Worm (Caenorhabditis elegans) whole organism, young adult: Measurements from ENCODE around the gene T09A5.5.

Experiments
- B0019.2 ChIP-seq: fragments of 200-800 bp; sonication (Bioruptor generic); conservative IDR thresholded peaks from 2 replicates; pipeline ENCODE4 v1.3.6; 2022; ENCODE audit warnings: missing genetic modification reagents, missing genetic modification characterization, missing compliant biosample characterization
- C17E4.6 ChIP-seq: fragments of 200-800 bp; sonication (Bioruptor generic); IDR thresholded peaks from 2 replicates; pipeline ENCODE4 v1.3.6; 2022; ENCODE audit warnings: missing genetic modification reagents, missing genetic modification characterization, missing compliant biosample characterization
- F23B12.7 ChIP-seq: sonication (generic microtip); optimal IDR thresholded peaks from 2 replicates; lab custom pipeline; 2017; ENCODE audit warnings: missing genetic modification characterization, mild to moderate bottlenecking, missing compliant biosample characterization, antibody characterized with exemption, moderate library complexity; ENCODE audit not compliant: insufficient read depth
- F33H1.4 ChIP-seq: fragments of 200-800 bp; sonication (Bioruptor generic); IDR thresholded peaks from 2 replicates; pipeline ENCODE4 v1.3.6; 2022; ENCODE audit warnings: missing genetic modification reagents, missing genetic modification characterization, missing compliant biosample characterization
- F49E8.2 ChIP-seq: sonication (generic microtip); optimal IDR thresholded peaks from 3 replicates; lab custom pipeline; 2017; ENCODE audit warnings: missing genetic modification characterization, mild to moderate bottlenecking, missing compliant biosample characterization, antibody characterized with exemption, moderate library complexity; ENCODE audit not compliant: insufficient read depth
- F52B5.7 ChIP-seq: sonication (generic microtip); optimal IDR thresholded peaks from 2 replicates; lab custom pipeline; 2016; ENCODE audit warnings: mild to moderate bottlenecking, missing genetic modification characterization, missing compliant biosample characterization
- F57C9.4 ChIP-seq: sonication (generic microtip); optimal IDR thresholded peaks from 2 replicates; lab custom pipeline; 2017; ENCODE audit warnings: mild to moderate bottlenecking, missing genetic modification characterization, missing compliant biosample characterization
- T07F8.4 ChIP-seq: sonication (generic microtip); optimal IDR thresholded peaks from 2 replicates; lab custom pipeline; 2016; ENCODE audit warnings: mild to moderate bottlenecking, missing genetic modification characterization, moderate library complexity, missing compliant biosample characterization
- Y56A3A.18 ChIP-seq: fragments of 200-800 bp; sonication (Bioruptor generic); IDR thresholded peaks from 2 replicates; pipeline ENCODE4 v1.3.6; 2022; ENCODE audit warnings: missing genetic modification reagents, missing genetic modification characterization, missing compliant biosample characterization
- aptf-2 ChIP-seq: fragments of 200-800 bp; sonication (Bioruptor generic); conservative IDR thresholded peaks from 2 replicates; pipeline ENCODE4 v1.3.6; 2022; ENCODE audit warnings: missing genetic modification reagents, missing genetic modification characterization, missing compliant biosample characterization
- aptf-3 ChIP-seq: fragments of 200-800 bp; sonication (Bioruptor generic); IDR thresholded peaks from 2 replicates; pipeline ENCODE4 v1.3.6; 2022; ENCODE audit warnings: missing genetic modification characterization, missing compliant biosample characterization
- atf-7 ChIP-seq: sonication (generic microtip); optimal IDR thresholded peaks from 2 replicates; lab custom pipeline; 2017; ENCODE audit warnings: mild to moderate bottlenecking, missing genetic modification characterization, missing compliant biosample characterization
- attf-3 ChIP-seq: fragments of 200-800 bp; sonication (Bioruptor generic); conservative IDR thresholded peaks from 2 replicates; pipeline ENCODE4 v1.3.6; 2022; ENCODE audit warnings: missing genetic modification reagents, missing genetic modification characterization, missing compliant biosample characterization
- attf-5 ChIP-seq: fragments of 200-800 bp; sonication (Bioruptor generic); optimal IDR thresholded peaks from 2 replicates; lab custom pipeline; 2018; ENCODE audit warnings: mild to moderate bottlenecking, missing genetic modification characterization, missing compliant biosample characterization
- bed-2 ChIP-seq: fragments of 200-800 bp; sonication (Bioruptor generic); IDR thresholded peaks from 2 replicates; pipeline ENCODE4 v1.3.6; 2022; ENCODE audit warnings: missing genetic modification reagents, missing genetic modification characterization, missing compliant biosample characterization
- cebp-1 ChIP-seq, 2 experiments: fragments of 200-800 bp in 1 of 2; sonication (Bioruptor generic) in 1 of 2; sonication (generic microtip) in 1 of 2; IDR thresholded peaks in 1 of 2; optimal IDR thresholded peaks in 1 of 2; 2 replicates each; pipeline versions ENCODE4 v1.3.6 to Lab custom; 2017 to 2022; ENCODE audit warnings: missing compliant biosample characterization in 2 of 2, missing genetic modification characterization in 2 of 2, mild to moderate bottlenecking in 1 of 2, missing genetic modification reagents in 1 of 2, moderate library complexity in 1 of 2
- cebp-2 ChIP-seq: fragments of 200-800 bp; sonication (Bioruptor generic); IDR thresholded peaks from 2 replicates; pipeline ENCODE4 v1.3.6; 2022; ENCODE audit warnings: missing genetic modification characterization, missing compliant biosample characterization
- ceh-27 ChIP-seq: fragments of 200-800 bp; sonication (Bioruptor generic); optimal IDR thresholded peaks from 2 replicates; lab custom pipeline; 2018; ENCODE audit warnings: mild to moderate bottlenecking, missing genetic modification characterization, moderate library complexity, missing compliant biosample characterization
- ceh-91 ChIP-seq: fragments of 200-800 bp; sonication (Bioruptor generic); IDR thresholded peaks from 2 replicates; pipeline ENCODE4 v1.3.6; 2022; ENCODE audit warnings: missing genetic modification reagents, missing genetic modification characterization, missing compliant biosample characterization
- dox-1 ChIP-seq: fragments of 200-800 bp; sonication (Bioruptor generic); IDR thresholded peaks from 2 replicates; pipeline ENCODE4 v1.3.6; 2022; ENCODE audit warnings: missing genetic modification reagents, missing genetic modification characterization, missing compliant biosample characterization
- dpl-1 ChIP-seq: fragments of 150-350 bp; optimal IDR thresholded peaks from 2 replicates; lab custom pipeline; 2014; ENCODE audit warnings: missing biosample characterization, missing genetic modification reagents, missing genetic modification characterization
- egl-44 ChIP-seq: fragments of 200-800 bp; sonication (Bioruptor generic); IDR thresholded peaks from 2 replicates; pipeline ENCODE4 v1.3.6; 2022; ENCODE audit warnings: missing genetic modification reagents, missing genetic modification characterization, missing compliant biosample characterization
- ekl-4 ChIP-seq: fragments of 200-800 bp; sonication (Bioruptor generic); IDR thresholded peaks from 2 replicates; pipeline ENCODE4 v1.3.6; 2022; ENCODE audit warnings: missing genetic modification reagents, missing genetic modification characterization, missing compliant biosample characterization
- him-1 ChIP-seq: sonication (generic microtip); optimal IDR thresholded peaks from 2 replicates; lab custom pipeline; 2016; ENCODE audit warnings: missing genotype, missing genetic modification reagents, missing genetic modification characterization, missing compliant biosample characterization
- hmg-1.2 ChIP-seq: fragments of 200-800 bp; sonication (Bioruptor generic); IDR thresholded peaks from 2 replicates; pipeline ENCODE4 v1.3.6; 2022; ENCODE audit warnings: missing genetic modification reagents, missing genetic modification characterization, missing compliant biosample characterization
- hmg-20 ChIP-seq: fragments of 200-800 bp; sonication (Bioruptor generic); IDR thresholded peaks from 2 replicates; pipeline ENCODE4 v1.3.6; 2022; ENCODE audit warnings: missing genetic modification reagents, missing genetic modification characterization, missing compliant biosample characterization
- hrde-1 ChIP-seq: sonication (generic microtip); optimal IDR thresholded peaks from 2 replicates; lab custom pipeline; 2016; ENCODE audit warnings: missing genetic modification characterization, mild to moderate bottlenecking, missing compliant biosample characterization, moderate library complexity, missing genotype, missing genetic modification reagents, borderline replicate concordance
- hsf-1 ChIP-seq: fragments of 200-800 bp; sonication (Bioruptor generic); IDR thresholded peaks from 2 replicates; pipeline ENCODE4 v1.3.6; 2022; ENCODE audit warnings: missing genetic modification reagents, missing genetic modification characterization, missing compliant biosample characterization
- lin-35 ChIP-seq, 3 experiments: fragments of 150-350 bp in 2 of 3; sonication (generic microtip) in 1 of 3; optimal IDR thresholded peaks; 2 replicates each; lab custom pipeline; 2014 to 2018; ENCODE audit warnings: missing biosample characterization in 3 of 3, missing genetic modification characterization in 3 of 3, missing genetic modification reagents in 3 of 3
- lin-54 ChIP-seq: fragments of 200-800 bp; sonication (Bioruptor generic); optimal IDR thresholded peaks from 2 replicates; lab custom pipeline; 2018; ENCODE audit warnings: mild to moderate bottlenecking, missing genetic modification characterization, missing compliant biosample characterization
- lsl-1 ChIP-seq: fragments of 200-800 bp; sonication (Bioruptor generic); optimal IDR thresholded peaks from 2 replicates; lab custom pipeline; 2018; ENCODE audit warnings: mild to moderate bottlenecking, missing genetic modification characterization, moderate library complexity, missing compliant biosample characterization
- madf-10 ChIP-seq: sonication (generic microtip); optimal IDR thresholded peaks from 2 replicates; lab custom pipeline; 2016; ENCODE audit warnings: mild to moderate bottlenecking, missing genetic modification characterization, missing compliant biosample characterization
- madf-3 ChIP-seq: fragments of 200-800 bp; sonication (Bioruptor generic); IDR thresholded peaks from 2 replicates; pipeline ENCODE4 v1.3.6; 2022; ENCODE audit warnings: missing genetic modification reagents, missing genetic modification characterization, missing compliant biosample characterization
- madf-6 ChIP-seq: fragments of 200-800 bp; sonication (Bioruptor generic); IDR thresholded peaks from 2 replicates; pipeline ENCODE4 v1.3.6; 2022; ENCODE audit warnings: missing genetic modification reagents, missing genetic modification characterization, missing compliant biosample characterization
- nfyb-1 ChIP-seq: fragments of 200-800 bp; sonication (Bioruptor generic); IDR thresholded peaks from 2 replicates; pipeline ENCODE4 v1.3.6; 2022; ENCODE audit warnings: missing genetic modification reagents, missing genetic modification characterization, missing compliant biosample characterization
- nhr-179 ChIP-seq: sonication (generic microtip); optimal IDR thresholded peaks from 2 replicates; lab custom pipeline; 2016; ENCODE audit warnings: mild to moderate bottlenecking, missing genetic modification characterization, missing compliant biosample characterization
- nhr-27 ChIP-seq: fragments of 200-800 bp; sonication (Bioruptor generic); optimal IDR thresholded peaks from 2 replicates; lab custom pipeline; 2018; ENCODE audit warnings: mild to moderate bottlenecking, missing genetic modification characterization, moderate library complexity, missing compliant biosample characterization
- rcor-1 ChIP-seq: fragments of 200-800 bp; sonication (Bioruptor generic); IDR thresholded peaks from 2 replicates; pipeline ENCODE4 v1.3.6; 2022; ENCODE audit warnings: missing genetic modification reagents, missing genetic modification characterization, missing compliant biosample characterization
- tlf-1 ChIP-seq: fragments of 200-800 bp; sonication (Bioruptor generic); optimal IDR thresholded peaks from 2 replicates; lab custom pipeline; 2018; ENCODE audit warnings: mild to moderate bottlenecking, missing genetic modification characterization, missing compliant biosample characterization
- unc-130 ChIP-seq: sonication (generic microtip); optimal IDR thresholded peaks from 2 replicates; lab custom pipeline; 2016; ENCODE audit warnings: missing genetic modification reagents, missing genetic modification characterization, missing compliant biosample characterization
- xnd-1 ChIP-seq: sonication (generic microtip); optimal IDR thresholded peaks from 2 replicates; lab custom pipeline; 2016; ENCODE audit warnings: missing genotype, missing genetic modification reagents, missing genetic modification characterization, missing compliant biosample characterization

T09A5.5 gene

DNA sequence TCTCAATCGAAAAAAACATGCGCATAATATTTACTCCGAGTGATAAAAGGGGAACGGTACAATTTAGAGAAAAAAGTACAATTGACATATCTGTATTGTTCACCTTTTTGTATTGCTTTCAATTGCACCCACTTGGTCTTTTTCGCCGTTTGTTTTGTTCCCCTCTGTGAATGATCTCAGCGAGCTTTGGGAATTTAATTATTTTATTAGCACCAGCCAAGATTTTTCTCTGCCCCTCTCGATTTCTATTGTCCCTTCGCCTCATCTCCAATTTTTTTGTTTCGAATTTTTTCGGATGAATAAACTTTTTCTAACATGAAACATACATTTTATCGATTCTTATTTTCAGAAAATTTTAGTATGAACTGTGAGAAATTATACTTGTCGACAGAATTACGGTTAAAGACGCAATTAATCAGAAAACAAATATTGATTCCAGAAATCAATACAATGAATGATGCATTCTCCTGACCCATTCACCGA lies 46.7 kb upstream of the T09A5.5 start, which contains the start of gene rev-1 (continued):
- peak; percentile 78 for TF ChIP-seq nhr-27
- 0 out of 2 replicates have a peak, but pooled peaks have one; percentile 10 for TF ChIP-seq ekl-4 (GFP tag; lab: Robert Waterston, UW)
- TF ChIP-seq Y56A3A.18 (GFP tag; lab: Robert Waterston, UW), result no peak
- TF ChIP-seq cebp-1 (GFP tag; IDR thresholded peaks at IDR 0.05; lab: Robert Waterston, UW), result no peak
- TF ChIP-seq cebp-1 (tag; optimal IDR thresholded peaks at IDR 0.05; lab: Kevin White, UChicago), result peak; percentile 11
- 0 out of 2 replicates have a peak, but pooled peaks have one; percentile 29 for TF ChIP-seq nfyb-1 (GFP tag; lab: Robert Waterston, UW)
- TF ChIP-seq atf-7 (tag; lab: Kevin White, UChicago), result peak; percentile 1
- TF ChIP-seq madf-6, result peak; percentile 37; the same call in 1 of the 2 replicates

DNA sequence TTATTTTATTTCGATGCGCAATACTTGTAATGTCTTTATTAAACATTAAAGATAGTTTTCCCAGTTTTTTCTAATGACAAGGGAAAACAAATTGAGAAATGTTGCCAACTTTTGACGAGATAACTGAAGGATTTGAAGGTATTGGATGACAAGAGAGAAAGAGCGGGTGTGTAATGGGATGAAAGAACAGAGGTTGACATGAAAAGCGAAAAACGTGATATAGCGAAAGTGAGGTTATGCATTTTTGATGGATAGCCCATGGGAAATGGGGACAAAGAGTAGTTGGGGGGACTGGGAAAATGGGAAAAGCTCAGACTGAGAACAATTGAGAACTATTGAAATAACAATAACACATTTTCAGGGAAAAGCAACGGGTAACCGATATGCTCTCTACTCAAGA lies 41.6 kb upstream of the T09A5.5 start:
- TF ChIP-seq F52B5.7 (no peak), F33H1.4 (GFP tag; lab: Robert Waterston, UW) (no peak), F23B12.7 (tag; lab: Kevin White, UChicago) (no peak), rcor-1 (GFP tag; lab: Robert Waterston, UW) (no peak), ceh-27 (GFP tag; lab: Kevin White, UChicago) (no peak)

DNA sequence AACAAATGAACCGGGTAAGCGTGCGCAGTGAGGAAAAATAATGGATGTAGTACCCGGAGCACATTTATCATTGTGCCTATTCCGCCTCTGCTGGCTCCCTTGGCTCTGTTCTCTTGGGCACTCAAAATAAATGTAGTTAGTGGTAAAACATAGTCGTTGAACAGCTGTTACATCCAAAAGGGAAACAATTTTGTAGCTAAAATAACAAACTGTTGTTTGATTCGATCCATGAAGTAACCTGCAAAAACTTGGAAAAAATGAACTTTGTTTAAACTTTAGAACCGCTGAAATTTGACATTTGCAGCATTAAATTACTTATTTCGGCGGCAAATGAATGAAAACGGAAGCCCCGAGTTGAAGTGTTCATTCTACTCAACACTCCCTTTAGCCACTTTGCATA lies 40.1 kb upstream of the T09A5.5 start:
- TF ChIP-seq C17E4.6, result no peak
- TF ChIP-seq madf-3, result 0 out of 2 replicates have a peak, but pooled peaks have one; percentile 1

DNA sequence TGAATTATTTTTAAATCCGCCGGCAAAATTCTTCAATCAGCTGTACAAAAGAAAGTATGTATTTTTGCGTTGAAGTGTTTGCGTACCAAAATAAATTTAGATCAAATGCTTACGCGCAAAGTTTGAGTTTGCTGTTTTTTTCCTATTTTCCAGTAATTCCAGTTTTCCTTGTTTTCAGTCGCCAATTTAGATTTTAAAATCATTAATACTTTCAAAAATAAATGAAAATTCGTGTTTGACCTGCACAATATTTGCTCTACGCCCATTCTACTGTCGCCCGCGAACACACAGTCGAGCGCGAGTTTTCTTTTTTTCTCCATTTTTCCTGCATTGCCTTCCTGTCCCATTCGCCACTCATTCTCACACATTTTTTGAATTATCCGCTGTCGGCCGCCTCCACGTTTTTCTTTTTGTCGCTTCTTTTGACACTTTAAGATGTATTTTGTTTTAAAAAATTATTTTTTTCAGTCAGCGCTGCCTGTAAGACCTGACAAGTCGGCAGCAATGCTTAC lies 39.2 kb upstream of the T09A5.5 start, which contains the start of gene ptc-1:
ptc-1 (plus strand) TSS at position 462 of the 512 bp plus-strand sequence.
- TF ChIP-seq F49E8.2 (tag; lab: Kevin White, UChicago) (no peak), hrde-1 (tag; lab: Kevin White, UChicago) (no peak), F57C9.4 (tag; lab: Kevin White, UChicago) (no peak), aptf-2 (no peak), him-1 (no peak), nhr-179 (tag; lab: Kevin White, UChicago) (no peak), bed-2 (GFP tag; lab: Robert Waterston, UW) (no peak), F33H1.4 (GFP tag; lab: Robert Waterston, UW) (peak; percentile 49), tlf-1 (GFP tag; lab: Kevin White, UChicago) (peak; percentile 9), ceh-91 (peak; percentile 60), aptf-3 (GFP tag; lab: Robert Waterston, UW) (no peak), lin-35 (GFP tag; optimal IDR thresholded peaks at IDR 0.05; lab: Kevin White, UChicago) (no peak), madf-10 (no peak), hmg-20 (GFP tag; lab: Robert Waterston, UW) (no peak), lin-54 (GFP tag; lab: Kevin White, UChicago) (peak; percentile 49), B0019.2 (GFP tag; lab: Robert Waterston, UW) (0 out of 2 replicates have a peak, but pooled peaks have one; percentile 21), hsf-1 (GFP tag; lab: Robert Waterston, UW) (peak; percentile 72), cebp-2 (GFP tag; lab: Robert Waterston, UW) (no peak), egl-44 (GFP tag; lab: Robert Waterston, UW) (no peak), hmg-1.2 (GFP tag; lab: Robert Waterston, UW) (peak; percentile 41; the same call in 1 of the 2 replicates), attf-3 (no peak), nhr-27 (no peak), lsl-1 (GFP tag; lab: Kevin White, UChicago) (peak; percentile 78), dox-1 (GFP tag; lab: Robert Waterston, UW) (no peak; the same call in none of the 2 replicates), dpl-1 (GFP tag; lab: Kevin White, UChicago) (peak; percentile 67), unc-130 (GFP tag; lab: Kevin White, UChicago) (peak; percentile 17), attf-5 (GFP tag; lab: Kevin White, UChicago) (no peak), ekl-4 (GFP tag; lab: Robert Waterston, UW) (no peak), T07F8.4 (tag; lab: Kevin White, UChicago) (no peak), xnd-1 (peak; percentile 72)
